Fruit fly (Drosophila melanogaster) whole organism, embryonic: ENCODE results near the gene sll.

ENCODE experiments used
- CG12104 ChIP-seq: fragments of 200-800 bp; sonication (Bioruptor generic); optimal IDR thresholded peaks from 3 replicates; lab custom pipeline; 2016; ENCODE audit warnings: missing biosample characterization, missing genetic modification characterization
- CG12219 ChIP-seq: fragments of 200-800 bp; sonication (Bioruptor generic); optimal IDR thresholded peaks from 3 replicates; lab custom pipeline; 2018; ENCODE audit warnings: missing biosample characterization, mild to moderate bottlenecking, missing genetic modification characterization
- CG3281 ChIP-seq: fragments of 200-800 bp; sonication (Bioruptor generic); optimal IDR thresholded peaks from 3 replicates; lab custom pipeline; 2017; ENCODE audit warnings: missing biosample characterization, mild to moderate bottlenecking, missing genetic modification characterization
- CG43689 ChIP-seq: fragments of 200-800 bp; sonication (Bioruptor generic); IDR thresholded peaks from 2 replicates; pipeline ENCODE4 v1.3.6; 2022; ENCODE audit warnings: missing biosample characterization, missing genetic modification characterization
- Hr39 ChIP-seq: fragments of >200 bp; optimal IDR thresholded peaks from 2 replicates; lab custom pipeline; 2017
- dm ChIP-seq: fragments of 200-800 bp; sonication (Bioruptor generic); optimal IDR thresholded peaks from 3 replicates; lab custom pipeline; 2016; ENCODE audit warnings: missing biosample characterization, missing genetic modification characterization

- TF ChIP-seq dm (GFP tag; lab: Kevin White, UChicago) (no peak), Hr39 (lab: Kevin White, UChicago) (no peak), CG12219 (GFP tag; lab: Kevin White, UChicago) (no peak), CG12104 (GFP tag; lab: Kevin White, UChicago) (no peak), CG43689 (no peak), CG3281 (GFP tag; lab: Kevin White, UChicago) (no peak)
These were observed 38.1 kb downstream of the sll start for dm6 chr3R:17644019-17644418.
